Fruit fly (Drosophila melanogaster) whole organism, embryonic: Measurements from ENCODE around the gene Rpt5.

Source experiments
- CG10147 ChIP-seq: fragments of 200-800 bp; sonication (Bioruptor generic); optimal IDR thresholded peaks from 2 replicates; lab custom pipeline; 2019; ENCODE audit warnings: missing biosample characterization, mild to moderate bottlenecking, missing genetic modification characterization, moderate library complexity
- CG10654 ChIP-seq: fragments of 200-800 bp; sonication (Bioruptor generic); optimal IDR thresholded peaks from 2 replicates; lab custom pipeline; 2016; ENCODE audit warnings: missing biosample characterization, missing genetic modification characterization
- CG12942 ChIP-seq: fragments of 200-800 bp; sonication (Bioruptor generic); optimal IDR thresholded peaks from 3 replicates; lab custom pipeline; 2016; ENCODE audit warnings: missing biosample characterization, missing genetic modification characterization
- CG14965 ChIP-seq: fragments of 200-800 bp; sonication (Bioruptor generic); optimal IDR thresholded peaks from 2 replicates; lab custom pipeline; 2016; ENCODE audit warnings: missing biosample characterization, missing genetic modification characterization, borderline replicate concordance
- CG15479 ChIP-seq: fragments of 200-800 bp; sonication (Bioruptor generic); optimal IDR thresholded peaks from 3 replicates; lab custom pipeline; 2019; ENCODE audit warnings: missing biosample characterization, mild to moderate bottlenecking, missing genetic modification characterization, moderate library complexity
- CG15601 ChIP-seq: fragments of 200-800 bp; sonication (Bioruptor generic); optimal IDR thresholded peaks from 3 replicates; lab custom pipeline; 2019; ENCODE audit warnings: missing biosample characterization, mild to moderate bottlenecking, missing genetic modification characterization, moderate library complexity
- CG4404 ChIP-seq: fragments of 200-800 bp; sonication (Bioruptor generic); IDR thresholded peaks from 2 replicates; pipeline ENCODE4 v1.3.6; 2022; ENCODE audit warnings: missing biosample characterization, missing genetic modification characterization
- CG4707 ChIP-seq: fragments of 200-800 bp; sonication (Bioruptor generic); optimal IDR thresholded peaks from 2 replicates; lab custom pipeline; 2018; ENCODE audit warnings: missing biosample characterization, mild to moderate bottlenecking, missing genetic modification characterization, moderate library complexity
- CG5245 ChIP-seq: fragments of 200-800 bp; sonication (Bioruptor generic); optimal IDR thresholded peaks from 3 replicates; lab custom pipeline; 2016; ENCODE audit warnings: missing biosample characterization, missing genetic modification characterization
- CG5953 ChIP-seq: fragments of 200-800 bp; sonication (Bioruptor generic); IDR thresholded peaks from 2 replicates; pipeline ENCODE4 v1.3.6; 2022; ENCODE audit warnings: missing biosample characterization, missing genetic modification characterization
- CG7963 ChIP-seq: fragments of 200-800 bp; sonication (Bioruptor generic); IDR thresholded peaks from 3 replicates; pipeline ENCODE4 v1.3.6; 2022; ENCODE audit warnings: missing biosample characterization, missing genetic modification characterization; ENCODE audit not compliant: partially characterized antibody
- CG8944 ChIP-seq: fragments of 200-800 bp; sonication (Bioruptor generic); optimal IDR thresholded peaks from 3 replicates; lab custom pipeline; 2016; ENCODE audit warnings: missing biosample characterization, missing genetic modification characterization
- CkIIα-i1 ChIP-seq: fragments of 200-800 bp; sonication (Bioruptor generic); IDR thresholded peaks from 2 replicates; pipeline ENCODE4 v1.3.6; 2022; ENCODE audit warnings: missing biosample characterization, missing genetic modification characterization
- CrebB ChIP-seq: fragments of 200-800 bp; sonication (Bioruptor generic); optimal IDR thresholded peaks from 3 replicates; lab custom pipeline; 2018; ENCODE audit warnings: missing biosample characterization, mild to moderate bottlenecking, missing genetic modification characterization
- Dfd ChIP-seq, 2 experiments: fragments of >200 bp; optimal IDR thresholded peaks; 2 replicates each; lab custom pipeline; 2017; ENCODE audit warnings: missing biosample characterization in 2 of 2, missing genetic modification characterization in 2 of 2
- E2f2 ChIP-seq: fragments of 200-800 bp; sonication (Bioruptor generic); IDR thresholded peaks from 2 replicates; pipeline ENCODE4 v1.3.6; 2022; ENCODE audit warnings: missing biosample characterization, missing genetic modification characterization
- Ets65A ChIP-seq: fragments of 200-800 bp; sonication (Bioruptor generic); peaks from one replicate; lab custom pipeline; 2016; ENCODE audit warnings: missing biosample characterization, missing genetic modification characterization
- Myb ChIP-seq: fragments of 200-800 bp; sonication (Bioruptor generic); optimal IDR thresholded peaks from 2 replicates; lab custom pipeline; 2016; ENCODE audit warnings: missing biosample characterization, missing genetic modification characterization
- Opbp ChIP-seq: fragments of 200-800 bp; sonication (Bioruptor generic); IDR thresholded peaks from 3 replicates; pipeline ENCODE4 v1.3.6; 2022; ENCODE audit warnings: missing biosample characterization, missing genetic modification characterization; ENCODE audit not compliant: partially characterized antibody
- Poxn ChIP-seq: fragments of 200-800 bp; sonication (Bioruptor generic); IDR thresholded peaks from 2 replicates; pipeline ENCODE4 v1.3.6; 2022; ENCODE audit warnings: missing biosample characterization, missing genetic modification characterization
- Side ChIP-seq: fragments of 200-800 bp; sonication (Bioruptor generic); optimal IDR thresholded peaks from 2 replicates; lab custom pipeline; 2016; ENCODE audit warnings: missing biosample characterization, missing genetic modification characterization
- al ChIP-seq: fragments of 200-800 bp; sonication (Bioruptor generic); IDR thresholded peaks from 2 replicates; pipeline ENCODE4 v1.3.6; 2022; ENCODE audit warnings: missing biosample characterization, missing genetic modification characterization
- ap ChIP-seq: fragments of 200-800 bp; sonication (Bioruptor generic); IDR thresholded peaks from 2 replicates; pipeline ENCODE4 v1.3.6; 2022; ENCODE audit warnings: missing biosample characterization, missing genetic modification characterization
- bab2 ChIP-seq: fragments of 200-800 bp; sonication (Bioruptor generic); optimal IDR thresholded peaks from 2 replicates; lab custom pipeline; 2016; ENCODE audit warnings: missing biosample characterization, missing genetic modification characterization
- br ChIP-seq: fragments of >200 bp; optimal IDR thresholded peaks from 2 replicates; lab custom pipeline; 2017
- cato ChIP-seq: fragments of 200-800 bp; sonication (Bioruptor generic); optimal IDR thresholded peaks from 2 replicates; lab custom pipeline; 2016; ENCODE audit warnings: missing biosample characterization, missing genetic modification characterization, borderline replicate concordance
- disco-r ChIP-seq: fragments of 200-800 bp; sonication (Bioruptor generic); optimal IDR thresholded peaks from 2 replicates; lab custom pipeline; 2016; ENCODE audit warnings: missing biosample characterization, missing genetic modification characterization
- dmrt11E ChIP-seq: fragments of 200-800 bp; sonication (Bioruptor generic); optimal IDR thresholded peaks from 3 replicates; lab custom pipeline; 2018; ENCODE audit warnings: missing biosample characterization, mild to moderate bottlenecking, missing genetic modification characterization, moderate library complexity
- emc ChIP-seq: fragments of 200-800 bp; sonication (Bioruptor generic); optimal IDR thresholded peaks from 2 replicates; lab custom pipeline; 2016; ENCODE audit warnings: missing biosample characterization, missing genetic modification characterization
- en ChIP-seq: fragments of 200-800 bp; sonication (Bioruptor generic); optimal IDR thresholded peaks from 2 replicates; lab custom pipeline; 2016; ENCODE audit warnings: missing biosample characterization, missing genetic modification characterization
- eve ChIP-seq, 2 experiments: fragments of >200 bp; optimal IDR thresholded peaks; 2 replicates each; lab custom pipeline; 2017; ENCODE audit warnings: missing biosample characterization in 2 of 2, missing genetic modification characterization in 2 of 2
- fd102C ChIP-seq: fragments of 200-800 bp; sonication (Bioruptor generic); optimal IDR thresholded peaks from 2 replicates; lab custom pipeline; 2018; ENCODE audit warnings: missing biosample characterization, mild to moderate bottlenecking, missing genetic modification characterization, moderate library complexity
- gcm2 ChIP-seq: fragments of 200-800 bp; sonication (Bioruptor generic); optimal IDR thresholded peaks from 2 replicates; lab custom pipeline; 2016; ENCODE audit warnings: missing biosample characterization, missing genetic modification characterization
- gem ChIP-seq: fragments of 200-800 bp; sonication (Bioruptor generic); optimal IDR thresholded peaks from 2 replicates; lab custom pipeline; 2019; ENCODE audit warnings: missing biosample characterization, mild to moderate bottlenecking, missing genetic modification characterization, moderate library complexity
- h ChIP-seq: fragments of >200 bp; optimal IDR thresholded peaks from 2 replicates; lab custom pipeline; 2017
- ham ChIP-seq: fragments of 200-800 bp; sonication (Bioruptor generic); IDR thresholded peaks from 2 replicates; pipeline ENCODE4 v1.3.6; 2022; ENCODE audit warnings: missing biosample characterization, missing genetic modification characterization
- jing ChIP-seq: fragments of 200-800 bp; sonication (Bioruptor generic); optimal IDR thresholded peaks from 2 replicates; lab custom pipeline; 2018; ENCODE audit warnings: missing biosample characterization, mild to moderate bottlenecking, missing genetic modification characterization
- knrl ChIP-seq: fragments of 200-800 bp; sonication (Bioruptor generic); IDR thresholded peaks from 3 replicates; pipeline ENCODE4 v1.3.6; 2022; ENCODE audit warnings: missing biosample characterization, missing genetic modification characterization; ENCODE audit not compliant: partially characterized antibody
- lilli ChIP-seq: fragments of 200-800 bp; sonication (Bioruptor generic); optimal IDR thresholded peaks from 3 replicates; lab custom pipeline; 2016; ENCODE audit warnings: missing biosample characterization, missing genetic modification characterization
- nerfin-2 ChIP-seq: fragments of 200-800 bp; sonication (Bioruptor generic); IDR thresholded peaks from 2 replicates; pipeline ENCODE4 v1.3.6; 2022; ENCODE audit warnings: missing biosample characterization, missing genetic modification characterization; ENCODE audit not compliant: partially characterized antibody
- org-1 ChIP-seq: fragments of 200-800 bp; sonication (Bioruptor generic); optimal IDR thresholded peaks from 2 replicates; lab custom pipeline; 2017; ENCODE audit warnings: missing biosample characterization, missing genetic modification characterization
- peb ChIP-seq: fragments of 200-800 bp; sonication (Bioruptor generic); IDR thresholded peaks from 2 replicates; pipeline ENCODE4 v1.3.6; 2022; ENCODE audit warnings: missing biosample characterization, missing genetic modification characterization
- pho ChIP-seq: fragments of 200-800 bp; sonication (Bioruptor generic); optimal IDR thresholded peaks from 2 replicates; lab custom pipeline; 2016; ENCODE audit warnings: missing biosample characterization, missing genetic modification characterization
- sens-2 ChIP-seq: fragments of 200-800 bp; sonication (Bioruptor generic); IDR thresholded peaks from 2 replicates; pipeline ENCODE4 v1.3.6; 2022; ENCODE audit warnings: missing biosample characterization, missing genetic modification characterization
- seq ChIP-seq: fragments of 200-800 bp; sonication (Bioruptor generic); IDR thresholded peaks from 2 replicates; pipeline ENCODE4 v1.3.6; 2022; ENCODE audit warnings: missing biosample characterization, missing genetic modification characterization
- slbo ChIP-seq: fragments of 200-800 bp; sonication (Bioruptor generic); IDR thresholded peaks from 2 replicates; pipeline ENCODE4 v1.3.6; 2022; ENCODE audit warnings: missing biosample characterization, missing genetic modification characterization
- sob ChIP-seq: fragments of 200-800 bp; sonication (Bioruptor generic); IDR thresholded peaks from 2 replicates; pipeline ENCODE4 v1.3.6; 2022; ENCODE audit warnings: missing biosample characterization, missing genetic modification characterization
- ssp ChIP-seq: fragments of 200-800 bp; sonication (Bioruptor generic); IDR thresholded peaks from 2 replicates; pipeline ENCODE4 v1.3.6; 2022; ENCODE audit warnings: missing biosample characterization, missing genetic modification characterization
- stc ChIP-seq: fragments of 200-800 bp; sonication (Bioruptor generic); IDR thresholded peaks from 2 replicates; pipeline ENCODE4 v1.3.6; 2022; ENCODE audit warnings: missing biosample characterization, missing genetic modification characterization
- tap ChIP-seq: fragments of 200-800 bp; optimal IDR thresholded peaks from 3 replicates; lab custom pipeline; 2019; ENCODE audit warnings: missing biosample characterization, mild to moderate bottlenecking, missing genetic modification characterization, moderate library complexity
- twi ChIP-seq: fragments of 200-800 bp; optimal IDR thresholded peaks from 2 replicates; lab custom pipeline; 2019; ENCODE audit warnings: missing biosample characterization, mild to moderate bottlenecking, missing genetic modification characterization, moderate library complexity
- vnd ChIP-seq: fragments of 200-800 bp; sonication (Bioruptor generic); IDR thresholded peaks from 3 replicates; pipeline ENCODE4 v1.3.6; 2022; ENCODE audit warnings: missing biosample characterization, missing genetic modification characterization; ENCODE audit not compliant: partially characterized antibody

The Rpt5 gene

dm6 chr3R:23767417-23767853 lies 14.8 kb downstream of the Rpt5 start, which contains the start of the genes CG10214 and CG10375 (continued):
- TF ChIP-seq Opbp (GFP tag; lab: Robert Waterston, UW) (peak; percentile 7; the same call in 1 of the 3 replicates), ssp (GFP tag; lab: Robert Waterston, UW) (peak; percentile 51; the same call in 1 of the 2 replicates), ap (GFP tag; lab: Robert Waterston, UW) (no peak), Side (peak; percentile 81), CG4404 (GFP tag; lab: Robert Waterston, UW) (peak; percentile 43; the same call in 1 of the 2 replicates), jing (no peak), bab2 (GFP tag; lab: Kevin White, UChicago) (peak; percentile 71), peb (no peak), lilli (peak; percentile 90), CG14965 (no peak), al (GFP tag; lab: Robert Waterston, UW) (peak; percentile 50), CG10654 (GFP tag; lab: Kevin White, UChicago) (peak; percentile 73), CG8944 (GFP tag; lab: Kevin White, UChicago) (peak; percentile 78), CG15479 (peak; percentile 8), CG5245 (GFP tag; lab: Kevin White, UChicago) (peak; percentile 42), knrl (GFP tag; lab: Robert Waterston, UW) (peak; percentile 49; the same call in 1 of the 3 replicates), sens-2 (GFP tag; lab: Robert Waterston, UW) (no peak), emc (GFP tag; lab: Kevin White, UChicago) (peak; percentile 37), CG12942 (peak; percentile 76), dmrt11E (peak; percentile 64), stc (0 out of 2 replicates have a peak, but pooled peaks have one; percentile 21), en (GFP tag; lab: Kevin White, UChicago) (peak; percentile 35), ham (GFP tag; lab: Robert Waterston, UW) (no peak), CG4707 (GFP tag; lab: Kevin White, UChicago) (peak; percentile 17), Myb (GFP tag; lab: Kevin White, UChicago) (peak; percentile 85), h (lab: Kevin White, UChicago) (no peak), tap (tag; lab: Kevin White, UChicago) (peak; percentile 58), gem (tag; lab: Kevin White, UChicago) (peak; percentile 78), cato (GFP tag; lab: Kevin White, UChicago) (peak; percentile 69), E2f2 (GFP tag; lab: Robert Waterston, UW) (peak; percentile 69), sob (GFP tag; lab: Robert Waterston, UW) (peak; percentile 73; the same call in 1 of the 2 replicates), CG10147 (peak; percentile 58), pho (GFP tag; lab: Kevin White, UChicago) (peak; percentile 81), Dfd (GFP tag; optimal IDR thresholded peaks at IDR 0.05; lab: Kevin White, UChicago) (no peak), CrebB (tag; lab: Kevin White, UChicago) (peak; percentile 61), eve (GFP tag; optimal IDR thresholded peaks at IDR 0.05; lab: Kevin White, UChicago) (no peak), gcm2 (peak; percentile 24), twi (peak; percentile 85), Ets65A (GFP tag; lab: Kevin White, UChicago) (peak; percentile 97), seq (peak; percentile 44; the same call in 1 of the 2 replicates), fd102C (GFP tag; lab: Kevin White, UChicago) (peak; percentile 15), Poxn (GFP tag; lab: Robert Waterston, UW) (no peak), CG5953 (GFP tag; lab: Robert Waterston, UW) (no peak), CG7963 (no peak), slbo (GFP tag; lab: Robert Waterston, UW) (peak; percentile 84), vnd (GFP tag; lab: Robert Waterston, UW) (no peak), nerfin-2 (no peak), disco-r (peak; percentile 59), org-1 (GFP tag; lab: Kevin White, UChicago) (no peak), CkIIα-i1 (GFP tag; lab: Robert Waterston, UW) (no peak), br (lab: Kevin White, UChicago) (no peak), CG15601 (tag; lab: Kevin White, UChicago) (peak; percentile 66)
